Worm (Caenorhabditis elegans): ENCODE measurements around the gene ZK813.6.

DNA sequence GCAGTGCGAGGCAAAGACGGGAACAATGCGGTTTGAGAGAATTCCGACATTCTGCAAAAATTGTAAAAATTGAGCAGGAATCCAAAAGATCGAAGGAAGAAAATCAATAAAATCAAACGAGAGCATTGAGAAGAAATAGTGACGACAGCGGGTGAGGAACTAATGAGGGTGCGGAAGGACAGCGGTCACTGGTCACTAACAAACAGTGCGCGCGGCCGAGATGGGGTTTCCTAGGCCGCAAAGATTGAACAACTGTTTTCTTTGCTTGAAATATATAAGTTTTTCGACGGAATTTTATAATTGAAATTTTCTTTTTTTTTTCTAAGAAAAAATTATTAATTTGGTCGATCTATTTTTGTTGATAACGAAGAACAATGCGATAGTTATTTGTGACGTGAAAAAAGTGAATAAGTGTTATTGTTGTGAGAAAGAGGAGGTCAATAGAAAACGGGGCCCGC lies 13.0 kb upstream of the ZK813.6 start, which contains the start of gene unc-78:
- TF ChIP-seq nhr-237 (tag; optimal IDR thresholded peaks at IDR 0.05) (no peak), pha-4 (tag; optimal IDR thresholded peaks at IDR 0.05) (no peak), lsy-2 (tag; optimal IDR thresholded peaks at IDR 0.05) (no peak), cnd-1 (tag; optimal IDR thresholded peaks at IDR 0.05) (no peak), ham-2 (GFP tag; optimal IDR thresholded peaks at IDR 0.05) (no peak), unc-39 (tag; optimal IDR thresholded peaks at IDR 0.05) (no peak), nhr-2 (tag; optimal IDR thresholded peaks at IDR 0.05) (no peak), nhr-12 (tag; optimal IDR thresholded peaks at IDR 0.05) (no peak), ceh-43 (GFP tag; optimal IDR thresholded peaks at IDR 0.05) (no peak), lin-13 (tag; optimal IDR thresholded peaks at IDR 0.05) (no peak), elt-1 (tag; optimal IDR thresholded peaks at IDR 0.05; ENCODE audit: borderline replicate concordance, insufficient read depth) (no peak), snpc-4 (tag; optimal IDR thresholded peaks at IDR 0.05) (no peak), mab-5 (tag; optimal IDR thresholded peaks at IDR 0.05) (no peak)

Data from whole organism, mixed stage, embryonic.